Fruit fly (Drosophila melanogaster): ENCODE measurements around the gene 5-HT7.

Gene 5-HT7

DNA sequence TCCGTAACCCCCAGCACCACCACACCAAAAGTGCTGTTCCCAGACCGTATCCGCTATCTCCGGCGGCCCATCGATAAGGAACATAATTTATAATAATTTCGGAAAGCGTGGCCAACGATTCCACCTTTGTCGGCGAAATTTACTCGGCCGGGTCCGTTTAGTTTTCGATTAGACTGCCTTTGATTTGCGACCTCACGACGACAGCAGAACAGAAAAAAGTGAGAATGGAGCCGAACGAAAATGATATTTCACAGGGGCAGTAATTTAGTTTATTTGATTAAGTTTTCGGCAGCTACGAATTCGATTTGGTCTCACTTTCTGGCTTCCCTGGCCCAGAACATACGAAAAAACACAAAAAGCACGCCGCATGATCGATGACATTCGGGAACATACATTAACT, 93.1 kb downstream of the 5-HT7 start:
- TF ChIP-seq CrebA (GFP tag; optimal IDR thresholded peaks at IDR 0.05; ENCODE audit: borderline replicate concordance) (no peak), Vsx2 (GFP tag; optimal IDR thresholded peaks at IDR 0.05; ENCODE audit: partially characterized antibody) (no peak), sage (GFP tag; optimal IDR thresholded peaks at IDR 0.05) (no peak), sv (GFP tag; optimal IDR thresholded peaks at IDR 0.05) (no peak), psq (GFP tag; optimal IDR thresholded peaks at IDR 0.05) (no peak), dl (GFP tag; optimal IDR thresholded peaks at IDR 0.05; ENCODE audit: insufficient read depth in 1 of 2, partially characterized antibody in 2 of 2) (no peak), CG9705 (GFP tag; optimal IDR thresholded peaks at IDR 0.05) (no peak), woc (GFP tag; optimal IDR thresholded peaks at IDR 0.05) (no peak), ey (GFP tag; optimal IDR thresholded peaks at IDR 0.05) (no peak), tai (GFP tag; optimal IDR thresholded peaks at IDR 0.05) (no peak), Jra (GFP tag; optimal IDR thresholded peaks at IDR 0.05) (no peak), Abd-B (GFP tag; optimal IDR thresholded peaks at IDR 0.05) (no peak), Hr83 (GFP tag; optimal IDR thresholded peaks at IDR 0.05; ENCODE audit: poor library complexity, severe bottlenecking) (no peak)

DNA sequence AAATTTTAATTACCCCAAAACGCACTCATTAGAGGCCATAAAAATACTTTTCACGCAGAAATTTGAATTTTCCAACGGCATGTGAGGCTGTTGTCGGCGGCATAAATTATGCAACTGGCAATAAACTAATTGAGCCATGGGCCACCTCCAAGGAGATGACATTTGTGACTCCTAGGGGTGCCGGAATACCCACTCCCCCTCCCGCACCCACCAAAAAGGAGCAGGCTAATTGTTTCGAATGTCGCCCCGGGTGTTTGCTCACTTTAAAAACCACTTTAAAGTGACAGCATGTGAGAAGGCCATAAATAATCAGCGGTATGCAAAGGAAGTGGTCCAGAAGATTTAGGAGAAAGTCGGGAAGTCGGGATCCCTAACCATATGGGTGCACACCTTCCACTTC, 94.3 kb downstream of the 5-HT7 start:
- TF ChIP-seq Sp1 (GFP tag; optimal IDR thresholded peaks at IDR 0.05) = no peak
- no peak for TF ChIP-seq dl (GFP tag; optimal IDR thresholded peaks at IDR 0.05; ENCODE audit: insufficient read depth in 1 of 2, partially characterized antibody in 2 of 2)
- no peak for TF ChIP-seq Rel (GFP tag; optimal IDR thresholded peaks at IDR 0.05)
- no peak for TF ChIP-seq Rel (tag; optimal IDR thresholded peaks at IDR 0.05)
- no peak for TF ChIP-seq pan (optimal IDR thresholded peaks at IDR 0.05)
- no peak for TF ChIP-seq br (GFP tag; optimal IDR thresholded peaks at IDR 0.05)
- TF ChIP-seq Mio (GFP tag; optimal IDR thresholded peaks at IDR 0.05) = no peak
- TF ChIP-seq foxo (GFP tag; optimal IDR thresholded peaks at IDR 0.05) = no peak
- no peak for TF ChIP-seq sage (GFP tag; optimal IDR thresholded peaks at IDR 0.05)
- no peak for TF ChIP-seq fru (GFP tag; optimal IDR thresholded peaks at IDR 0.05)
- no peak for TF ChIP-seq rgr (GFP tag; optimal IDR thresholded peaks at IDR 0.05)
- no peak for TF ChIP-seq Hnf4 (GFP tag; optimal IDR thresholded peaks at IDR 0.05)
- no peak for TF ChIP-seq ey (GFP tag; optimal IDR thresholded peaks at IDR 0.05)

dm6 chr3R:30918872-30919271, 97.8 kb downstream of the 5-HT7 start:
- TF ChIP-seq foxo (GFP tag; optimal IDR thresholded peaks at IDR 0.05) = no peak
- no peak for TF ChIP-seq tai (GFP tag; optimal IDR thresholded peaks at IDR 0.05)
- no peak for TF ChIP-seq Hr83 (GFP tag; optimal IDR thresholded peaks at IDR 0.05; ENCODE audit: poor library complexity, severe bottlenecking)
- TF ChIP-seq sv (GFP tag; optimal IDR thresholded peaks at IDR 0.05) = no peak
- TF ChIP-seq OdsH (GFP tag; optimal IDR thresholded peaks at IDR 0.05) = no peak
- no peak for TF ChIP-seq Dfd (GFP tag; optimal IDR thresholded peaks at IDR 0.05)
- no peak for TF ChIP-seq CG32264 (GFP tag; optimal IDR thresholded peaks at IDR 0.05)
- no peak for TF ChIP-seq fru (GFP tag; optimal IDR thresholded peaks at IDR 0.05)
- TF ChIP-seq jim (GFP tag; optimal IDR thresholded peaks at IDR 0.05) = no peak
- no peak for TF ChIP-seq usp (GFP tag; optimal IDR thresholded peaks at IDR 0.05)
- TF ChIP-seq CG9705 (GFP tag; optimal IDR thresholded peaks at IDR 0.05) = no peak
- TF ChIP-seq ey (GFP tag; optimal IDR thresholded peaks at IDR 0.05) = no peak
- TF ChIP-seq psq (GFP tag; optimal IDR thresholded peaks at IDR 0.05) = no peak
- TF ChIP-seq Mio (GFP tag; optimal IDR thresholded peaks at IDR 0.05) = no peak

Data from whole organism, wandering third instar larva.